Worm (Caenorhabditis elegans): ENCODE measurements around the gene str-5.
A peak's percentile ranks its signal among the peaks of the same experiment; 100 is the strongest.

Gene str-5

ce11 chrV:15769072-15769471 is 16.0 kb downstream of the str-5 start, which contains the start of gene F57A10.4:
TSS of gene F57A10.4 (plus strand) at chrV:15769438.
- TF ChIP-seq alr-1 (tag; optimal IDR thresholded peaks at IDR 0.05), result no peak
- TF ChIP-seq skn-1 (tag; optimal IDR thresholded peaks at IDR 0.05), result no peak
- no peak for TF ChIP-seq mdl-1 (tag; optimal IDR thresholded peaks at IDR 0.05)
- no peak for TF ChIP-seq nhr-237 (tag; optimal IDR thresholded peaks at IDR 0.05)
- no peak for TF ChIP-seq crh-2 (tag; optimal IDR thresholded peaks at IDR 0.05)
- TF ChIP-seq lin-39 (tag; optimal IDR thresholded peaks at IDR 0.05), result no peak
- no peak for TF ChIP-seq ztf-1 (GFP tag; conservative IDR thresholded peaks at IDR 0.05)
- TF ChIP-seq R02D3.7 (tag; optimal IDR thresholded peaks at IDR 0.05), result no peak
- no peak for TF ChIP-seq sem-4 (tag; optimal IDR thresholded peaks at IDR 0.05)
- no peak for TF ChIP-seq aly-2 (tag; optimal IDR thresholded peaks at IDR 0.05)
- TF ChIP-seq nhr-6 (tag; optimal IDR thresholded peaks at IDR 0.05), result no peak
- TF ChIP-seq nhr-10 (tag; optimal IDR thresholded peaks at IDR 0.05), result no peak
- no peak for TF ChIP-seq zag-1 (tag; optimal IDR thresholded peaks at IDR 0.05)

ce11 chrV:15773141-15773540 is 20.1 kb downstream of the str-5 start, which contains the start of gene nhr-60:
TSS of gene nhr-60 (minus strand) at chrV:15773241.
- TF ChIP-seq nhr-23 (tag; optimal IDR thresholded peaks at IDR 0.05), result no peak
- no peak for TF ChIP-seq sma-3 (GFP tag; optimal IDR thresholded peaks at IDR 0.05)
- TF ChIP-seq lin-39 (tag; optimal IDR thresholded peaks at IDR 0.05), result no peak
- TF ChIP-seq unc-62 (GFP tag; optimal IDR thresholded peaks at IDR 0.05), result no peak
- no peak for TF ChIP-seq nhr-129 (tag; optimal IDR thresholded peaks at IDR 0.05)
- no peak for TF ChIP-seq dmd-4 (tag; optimal IDR thresholded peaks at IDR 0.05)
- TF ChIP-seq ztf-11 (tag; optimal IDR thresholded peaks at IDR 0.05), result no peak
- no peak for TF ChIP-seq blmp-1 (tag; optimal IDR thresholded peaks at IDR 0.05; ENCODE audit: insufficient read depth)

ce11 chrV:15773941-15774340 is 20.9 kb downstream of the str-5 start:
- TF ChIP-seq egl-27 (tag; optimal IDR thresholded peaks at IDR 0.05) (no peak), mdl-1 (tag; optimal IDR thresholded peaks at IDR 0.05) (peak in 1 of 2 experiments; percentile 1), sma-9 (GFP tag; optimal IDR thresholded peaks at IDR 0.05) (peak; percentile 29), sma-9 (tag; optimal IDR thresholded peaks at IDR 0.05) (no peak)

ce11 chrV:15776651-15777050 is 23.6 kb downstream of the str-5 start, which contains the start of gene nhr-283:
TSS of gene nhr-283 (minus strand) at chrV:15776751.
- TF ChIP-seq mbf-1 (tag; optimal IDR thresholded peaks at IDR 0.05) (no peak), sma-9 (GFP tag; optimal IDR thresholded peaks at IDR 0.05) (no peak), sma-9 (tag; optimal IDR thresholded peaks at IDR 0.05) (no peak), R02D3.7 (tag; optimal IDR thresholded peaks at IDR 0.05) (no peak), zag-1 (tag; optimal IDR thresholded peaks at IDR 0.05) (no peak), nhr-11 (tag; optimal IDR thresholded peaks at IDR 0.05) (no peak), nhr-237 (tag; optimal IDR thresholded peaks at IDR 0.05) (no peak), nhr-77 (tag; optimal IDR thresholded peaks at IDR 0.05) (no peak), lin-11 (tag; optimal IDR thresholded peaks at IDR 0.05) (no peak), sem-4 (tag; optimal IDR thresholded peaks at IDR 0.05) (no peak), skn-1 (tag; optimal IDR thresholded peaks at IDR 0.05) (no peak), unc-39 (tag; optimal IDR thresholded peaks at IDR 0.05) (no peak)

ce11 chrV:15779128-15779729 is 26.2 kb downstream of the str-5 start, which contains the start of the genes nhr-285 and irld-52:
TSS of gene nhr-285 (minus strand) at chrV:15779228.
TSS of gene irld-52 (plus strand) at chrV:15779679.
- TF ChIP-seq alr-1 (tag; optimal IDR thresholded peaks at IDR 0.05) (no peak), lin-39 (tag; optimal IDR thresholded peaks at IDR 0.05) (no peak), mbf-1 (tag; optimal IDR thresholded peaks at IDR 0.05) (no peak), nhr-21 (tag; optimal IDR thresholded peaks at IDR 0.05) (no peak), skn-1 (tag; optimal IDR thresholded peaks at IDR 0.05) (no peak), ZK546.5 (tag; optimal IDR thresholded peaks at IDR 0.05) (no peak), mab-5 (tag; optimal IDR thresholded peaks at IDR 0.05) (no peak), snpc-4 (tag; optimal IDR thresholded peaks at IDR 0.05) (no peak), sma-3 (GFP tag; optimal IDR thresholded peaks at IDR 0.05) (no peak)

ce11 chrV:15781086-15781485 is 28.0 kb downstream of the str-5 start, which contains the start of gene T26E4.2:
TSS of gene T26E4.2 (plus strand) at chrV:15781386.
- TF ChIP-seq crh-2 (tag; optimal IDR thresholded peaks at IDR 0.05), result no peak
- TF ChIP-seq lsy-2 (tag; optimal IDR thresholded peaks at IDR 0.05), result no peak
- TF ChIP-seq sma-9 (GFP tag; optimal IDR thresholded peaks at IDR 0.05), result no peak
- TF ChIP-seq sma-9 (tag; optimal IDR thresholded peaks at IDR 0.05), result no peak
- no peak for TF ChIP-seq mdl-1 (tag; optimal IDR thresholded peaks at IDR 0.05)
- no peak for TF ChIP-seq R02D3.7 (tag; optimal IDR thresholded peaks at IDR 0.05)
- TF ChIP-seq ceh-82 (tag; optimal IDR thresholded peaks at IDR 0.05), result no peak
- no peak for TF ChIP-seq lin-39 (tag; optimal IDR thresholded peaks at IDR 0.05)
- TF ChIP-seq nhr-21 (tag; optimal IDR thresholded peaks at IDR 0.05), result no peak
- TF ChIP-seq ztf-1 (GFP tag; conservative IDR thresholded peaks at IDR 0.05), result no peak
- TF ChIP-seq ztf-11 (tag; optimal IDR thresholded peaks at IDR 0.05), result no peak
- no peak for TF ChIP-seq elt-3 (tag; optimal IDR thresholded peaks at IDR 0.05)
- no peak for TF ChIP-seq Y55F3AM.14 (GFP tag; optimal IDR thresholded peaks at IDR 0.05)
- TF ChIP-seq lin-13 (GFP tag; optimal IDR thresholded peaks at IDR 0.05), result no peak
- no peak for TF ChIP-seq mbf-1 (tag; optimal IDR thresholded peaks at IDR 0.05)
- no peak for TF ChIP-seq mab-5 (tag; optimal IDR thresholded peaks at IDR 0.05)

Measured in whole organism, L2 larva.